Worm (Caenorhabditis elegans) whole organism, L4 larva: ENCODE results near the gene T25E4.2.

Source experiments
- D1046.2 ChIP-seq: fragments of 200-800 bp; sonication (Bioruptor generic); IDR thresholded peaks from 2 replicates; pipeline ENCODE4 v1.3.6; 2022; ENCODE audit warnings: missing genetic modification characterization, missing compliant biosample characterization
- F10B5.3 ChIP-seq: sonication (generic microtip); optimal IDR thresholded peaks from 2 replicates; lab custom pipeline; 2016; ENCODE audit warnings: mild to moderate bottlenecking, missing genetic modification characterization, missing compliant biosample characterization
- F44E2.7 ChIP-seq: fragments of 200-800 bp; sonication (Bioruptor generic); IDR thresholded peaks from 2 replicates; pipeline ENCODE4 v2.1.2; 2022; ENCODE audit warnings: missing genetic modification characterization, missing compliant biosample characterization
- aly-2 ChIP-seq: sonication (generic microtip); optimal IDR thresholded peaks from 2 replicates; lab custom pipeline; 2018; ENCODE audit warnings: missing biosample characterization, missing genetic modification characterization
- ceh-82 ChIP-seq: sonication (generic microtip); optimal IDR thresholded peaks from 2 replicates; lab custom pipeline; 2017; ENCODE audit warnings: missing biosample characterization, missing genetic modification characterization
- cey-2 ChIP-seq: sonication (generic microtip); optimal IDR thresholded peaks from 3 replicates; lab custom pipeline; 2017; ENCODE audit warnings: missing genetic modification characterization, mild to moderate bottlenecking, missing compliant biosample characterization, antibody characterized with exemption, borderline replicate concordance; ENCODE audit not compliant: insufficient read depth
- ctbp-1 ChIP-seq: fragments of 200-800 bp; sonication (Bioruptor generic); IDR thresholded peaks from 2 replicates; pipeline ENCODE4 v1.3.6; 2022; ENCODE audit warnings: missing genetic modification reagents, missing genetic modification characterization, missing compliant biosample characterization
- daf-16 ChIP-seq, 3 experiments: sonication (generic microtip); optimal IDR thresholded peaks; 2 replicates each; lab custom pipeline; 2016 to 2017; ENCODE audit warnings: missing genetic modification characterization in 3 of 3, missing genetic modification reagents in 3 of 3, mild to moderate bottlenecking in 2 of 3, missing compliant biosample characterization in 2 of 3, missing biosample characterization in 1 of 3, moderate library complexity in 1 of 3
- dmd-6 ChIP-seq: fragments of 200-800 bp; sonication (Bioruptor generic); IDR thresholded peaks from 2 replicates; pipeline ENCODE4 v1.3.6; 2022; ENCODE audit warnings: missing genetic modification reagents, missing genetic modification characterization, missing compliant biosample characterization
- dmd-9 ChIP-seq: fragments of 200-800 bp; sonication (Bioruptor generic); IDR thresholded peaks from 2 replicates; pipeline ENCODE4 v1.3.6; 2022; ENCODE audit warnings: missing genetic modification reagents, missing genetic modification characterization, missing compliant biosample characterization
- dpl-1 ChIP-seq: fragments of 150-350 bp; optimal IDR thresholded peaks from 2 replicates; lab custom pipeline; 2014; ENCODE audit warnings: missing biosample characterization, missing genetic modification reagents, missing genetic modification characterization
- duxl-1 ChIP-seq: sonication (generic microtip); optimal IDR thresholded peaks from 2 replicates; lab custom pipeline; 2016; ENCODE audit warnings: mild to moderate bottlenecking, missing genetic modification characterization, moderate library complexity, missing compliant biosample characterization; ENCODE audit not compliant: poor library complexity
- dve-1 ChIP-seq: sonication (generic microtip); optimal IDR thresholded peaks from 2 replicates; lab custom pipeline; 2017; ENCODE audit warnings: antibody characterized with exemption, mild to moderate bottlenecking, missing genetic modification characterization, missing compliant biosample characterization; ENCODE audit not compliant: insufficient read depth
- fos-1 ChIP-seq: fragments of 150-350 bp; optimal IDR thresholded peaks from 2 replicates; lab custom pipeline; 2014; ENCODE audit warnings: missing biosample characterization, missing genetic modification characterization
- gei-8 ChIP-seq: fragments of 200-800 bp; sonication (Bioruptor generic); optimal IDR thresholded peaks from 2 replicates; lab custom pipeline; 2018; ENCODE audit warnings: mild to moderate bottlenecking, missing genetic modification characterization, missing compliant biosample characterization
- hlh-11 ChIP-seq: fragments of 200-800 bp; sonication (Bioruptor generic); optimal IDR thresholded peaks from 2 replicates; lab custom pipeline; 2018; ENCODE audit warnings: mild to moderate bottlenecking, missing genetic modification characterization, missing compliant biosample characterization
- hlh-30 ChIP-seq: sonication (generic microtip); optimal IDR thresholded peaks from 2 replicates; lab custom pipeline; 2017; ENCODE audit warnings: antibody characterized with exemption, mild to moderate bottlenecking, missing genetic modification characterization, missing compliant biosample characterization; ENCODE audit not compliant: insufficient read depth
- jun-1 ChIP-seq: fragments of 150-350 bp; optimal IDR thresholded peaks from 2 replicates; lab custom pipeline; 2014; ENCODE audit warnings: missing biosample characterization, missing genetic modification reagents, missing genetic modification characterization
- lin-1 ChIP-seq: fragments of 200-800 bp; sonication (Bioruptor generic); IDR thresholded peaks from 2 replicates; pipeline ENCODE4 v1.3.6; 2022; ENCODE audit warnings: missing genetic modification reagents, missing genetic modification characterization, missing compliant biosample characterization
- lin-13 ChIP-seq: fragments of 150-350 bp; optimal IDR thresholded peaks from 2 replicates; lab custom pipeline; 2014; ENCODE audit warnings: missing biosample characterization, missing genetic modification reagents, missing genetic modification characterization
- lsy-2 ChIP-seq, 2 experiments: fragments of 150-350 bp in 1 of 2; sonication (generic microtip) in 1 of 2; optimal IDR thresholded peaks; 2 replicates each; lab custom pipeline; 2014 to 2017; ENCODE audit warnings: missing biosample characterization in 2 of 2, missing genetic modification characterization in 2 of 2
- madf-5 ChIP-seq, 2 experiments: fragments of 200-800 bp; sonication (Bioruptor generic); IDR thresholded peaks; 2 replicates each; pipeline ENCODE4 v1.3.6; 2022; ENCODE audit warnings: missing compliant biosample characterization in 2 of 2, missing genetic modification characterization in 2 of 2
- madf-9 ChIP-seq: fragments of 200-800 bp; sonication (Bioruptor generic); conservative IDR thresholded peaks from 2 replicates; pipeline ENCODE4 v1.3.6; 2022; ENCODE audit warnings: missing genetic modification reagents, missing genetic modification characterization, missing compliant biosample characterization
- mdl-1 ChIP-seq, 2 experiments: fragments of 150-350 bp in 1 of 2; sonication (generic microtip) in 1 of 2; optimal IDR thresholded peaks; 2 replicates each; lab custom pipeline; 2014 to 2017; ENCODE audit warnings: missing biosample characterization in 2 of 2, missing genetic modification characterization in 2 of 2
- mep-1 ChIP-seq: fragments of 150-350 bp; sonication (generic microtip); optimal IDR thresholded peaks from 3 replicates; lab custom pipeline; 2014; ENCODE audit warnings: missing biosample characterization, missing genetic modification characterization
- mxl-2 ChIP-seq: fragments of 200-800 bp; sonication (Bioruptor generic); conservative IDR thresholded peaks from 2 replicates; pipeline ENCODE4 v1.3.6; 2022; ENCODE audit warnings: missing genetic modification reagents, missing genetic modification characterization, missing compliant biosample characterization
- nhr-10 ChIP-seq: fragments of 150-350 bp; optimal IDR thresholded peaks from 2 replicates; lab custom pipeline; 2014; ENCODE audit warnings: missing biosample characterization, missing genetic modification characterization
- nhr-28 ChIP-seq: fragments of 150-350 bp; optimal IDR thresholded peaks from 2 replicates; lab custom pipeline; 2014; ENCODE audit warnings: missing biosample characterization, missing genetic modification characterization
- nhr-41 ChIP-seq: fragments of 200-800 bp; sonication (Bioruptor generic); IDR thresholded peaks from 2 replicates; pipeline ENCODE4 v1.3.6; 2022; ENCODE audit warnings: missing genetic modification reagents, missing genetic modification characterization, missing compliant biosample characterization
- nhr-48 ChIP-seq: sonication (generic microtip); optimal IDR thresholded peaks from 2 replicates; lab custom pipeline; 2016; ENCODE audit warnings: mild to moderate bottlenecking, missing genetic modification characterization, missing compliant biosample characterization
- nhr-77 ChIP-seq: fragments of 150-350 bp; optimal IDR thresholded peaks from 2 replicates; lab custom pipeline; 2014; ENCODE audit warnings: missing biosample characterization, missing genetic modification characterization
- pqm-1 ChIP-seq: sonication (generic microtip); optimal IDR thresholded peaks from 2 replicates; lab custom pipeline; 2017; ENCODE audit warnings: missing biosample characterization, missing genetic modification characterization
- rbr-2 ChIP-seq: sonication (generic microtip); optimal IDR thresholded peaks from 2 replicates; lab custom pipeline; 2016; ENCODE audit warnings: missing genotype, missing genetic modification characterization, missing compliant biosample characterization
- set-16 ChIP-seq: fragments of 200-800 bp; sonication (Bioruptor generic); IDR thresholded peaks from 2 replicates; pipeline ENCODE4 v1.3.6; 2022; ENCODE audit warnings: missing genetic modification reagents, missing genetic modification characterization, missing compliant biosample characterization
- skn-1 ChIP-seq: fragments of 150-350 bp; optimal IDR thresholded peaks from 2 replicates; lab custom pipeline; 2014; ENCODE audit warnings: missing biosample characterization, missing genetic modification characterization
- unc-130 ChIP-seq: sonication (generic microtip); optimal IDR thresholded peaks from 2 replicates; lab custom pipeline; 2016; ENCODE audit warnings: missing genetic modification reagents, missing genetic modification characterization, missing compliant biosample characterization
- vab-7 ChIP-seq: fragments of 200-800 bp; sonication (Bioruptor generic); IDR thresholded peaks from 2 replicates; pipeline ENCODE4 v1.3.6; 2022; ENCODE audit warnings: missing genetic modification reagents, missing genetic modification characterization, missing compliant biosample characterization

Gene T25E4.2

DNA sequence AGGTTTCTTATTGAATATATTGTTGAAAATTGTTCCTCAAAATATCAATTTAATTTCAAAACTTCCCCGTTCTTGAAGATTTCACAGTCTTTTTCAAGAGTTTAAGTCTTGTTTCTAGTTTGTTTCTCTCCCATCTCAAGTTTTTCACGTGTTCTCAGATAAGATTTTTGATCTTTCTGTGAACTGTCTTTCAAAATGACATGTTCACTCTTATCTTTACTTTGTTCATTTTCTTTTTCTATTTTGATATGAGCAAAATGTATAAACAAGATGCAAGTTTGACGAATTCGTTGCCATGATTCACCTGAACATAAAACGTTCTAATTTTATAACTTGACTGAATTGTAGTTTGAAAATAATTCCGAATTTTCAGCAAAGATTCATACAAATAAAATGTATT is 27.4 kb downstream of the T25E4.2 start:
- TF ChIP-seq dmd-6 (GFP tag; lab: Robert Waterston, UW) = peak; percentile 85
- TF ChIP-seq nhr-10 (tag; lab: Kevin White, UChicago) = no peak
- peak; percentile 19 for TF ChIP-seq dve-1 (tag; lab: Kevin White, UChicago)
- TF ChIP-seq duxl-1 = no peak
- TF ChIP-seq daf-16 (GFP tag; optimal IDR thresholded peaks at IDR 0.05; lab: Kevin White, UChicago) = no peak
- peak; percentile 51 for TF ChIP-seq daf-16 (tag; optimal IDR thresholded peaks at IDR 0.05; lab: Kevin White, UChicago)
- no peak for TF ChIP-seq lsy-2 (tag; optimal IDR thresholded peaks at IDR 0.05; lab: Kevin White, UChicago)
- no peak for TF ChIP-seq dpl-1 (GFP tag; lab: Kevin White, UChicago)
- TF ChIP-seq set-16 (GFP tag; lab: Robert Waterston, UW) = no peak
- no peak for TF ChIP-seq ceh-82 (tag; lab: Kevin White, UChicago)
- no peak for TF ChIP-seq dmd-9
- no peak for TF ChIP-seq lin-1 (GFP tag; lab: Robert Waterston, UW)
- TF ChIP-seq nhr-41 = no peak
- TF ChIP-seq F10B5.3 (tag; lab: Kevin White, UChicago) = no peak
- TF ChIP-seq mxl-2 (GFP tag; lab: Robert Waterston, UW) = no peak
- TF ChIP-seq jun-1 (tag; lab: Kevin White, UChicago) = no peak
- no peak for TF ChIP-seq aly-2 (tag; lab: Kevin White, UChicago)
- no peak for TF ChIP-seq F44E2.7 (GFP tag; lab: Robert Waterston, UW)
- TF ChIP-seq mep-1 (tag; lab: Kevin White, UChicago) = no peak

DNA sequence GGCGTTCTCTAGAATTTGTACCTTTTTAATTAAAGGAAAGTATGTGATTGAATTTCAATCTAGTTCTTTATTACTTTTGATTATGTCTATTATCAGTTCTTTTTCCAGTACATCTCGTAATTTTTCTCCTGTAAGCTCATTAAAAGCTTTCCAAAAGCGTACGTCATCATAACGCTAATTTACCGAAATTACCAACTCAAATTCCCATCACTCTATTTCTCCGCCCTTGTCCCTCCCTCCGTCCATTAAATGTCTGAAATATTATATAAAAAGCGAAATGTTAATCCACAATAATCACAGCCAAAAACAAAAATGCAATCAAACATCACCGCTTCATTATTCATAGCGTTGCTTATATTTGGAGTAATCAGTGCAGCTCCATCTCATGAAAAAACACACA is 27.9 kb downstream of the T25E4.2 start, which contains the start of gene ins-12:
Gene ins-12 (plus strand): TSS at position 301 of the 400 bp plus-strand sequence.
- TF ChIP-seq F44E2.7 (GFP tag; lab: Robert Waterston, UW) (no peak), unc-130 (GFP tag; lab: Kevin White, UChicago) (no peak), cey-2 (no peak), nhr-48 (tag; lab: Kevin White, UChicago) (no peak), D1046.2 (GFP tag; lab: Robert Waterston, UW) (no peak), vab-7 (GFP tag; lab: Robert Waterston, UW) (no peak), skn-1 (tag; lab: Kevin White, UChicago) (no peak), gei-8 (GFP tag; lab: Kevin White, UChicago) (no peak), duxl-1 (no peak), F10B5.3 (tag; lab: Kevin White, UChicago) (no peak), madf-5 (GFP tag; IDR thresholded peaks at IDR 0.05; lab: Robert Waterston, UW) (no peak), pqm-1 (tag; lab: Kevin White, UChicago) (no peak), aly-2 (tag; lab: Kevin White, UChicago) (no peak)

DNA sequence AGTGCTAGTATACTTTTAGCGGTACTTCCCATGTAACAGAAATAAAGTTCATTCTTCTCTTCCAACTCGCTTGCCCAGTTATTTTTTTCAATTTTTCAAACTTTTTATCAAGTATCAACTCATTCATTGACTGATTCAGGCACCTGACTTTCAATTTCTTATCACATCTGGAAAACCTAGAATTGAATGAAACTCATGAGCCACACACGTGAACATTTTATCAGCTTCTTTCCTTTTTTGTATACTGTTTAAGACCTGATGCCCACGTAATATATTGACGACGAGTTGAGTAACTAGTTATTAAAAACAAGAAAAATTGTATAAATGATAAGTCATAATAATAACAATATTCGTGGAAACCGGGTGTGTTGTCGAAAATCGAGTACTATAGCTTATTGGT is 28.7 kb downstream of the T25E4.2 start:
- TF ChIP-seq pqm-1 (tag; lab: Kevin White, UChicago) (peak; percentile 52), lin-1 (GFP tag; lab: Robert Waterston, UW) (no peak), dve-1 (tag; lab: Kevin White, UChicago) (peak; percentile 71), lin-13 (GFP tag; lab: Kevin White, UChicago) (no peak), mdl-1 (tag; optimal IDR thresholded peaks at IDR 0.05; lab: Kevin White, UChicago) (peak in 1 of 2 experiments; percentile 23), hlh-11 (tag; lab: Kevin White, UChicago) (peak; percentile 60), mxl-2 (GFP tag; lab: Robert Waterston, UW) (peak; percentile 47; the same call in 1 of the 2 replicates), rbr-2 (tag; lab: Kevin White, UChicago) (no peak), daf-16 (GFP tag; optimal IDR thresholded peaks at IDR 0.05; lab: Kevin White, UChicago) (no peak), daf-16 (tag; optimal IDR thresholded peaks at IDR 0.05; lab: Kevin White, UChicago) (peak; percentile 90), dmd-6 (GFP tag; lab: Robert Waterston, UW) (peak; percentile 53), nhr-28 (tag; lab: Kevin White, UChicago) (peak; percentile 44), madf-9 (GFP tag; lab: Robert Waterston, UW) (no peak), ctbp-1 (GFP tag; lab: Robert Waterston, UW) (no peak), fos-1 (tag; lab: Kevin White, UChicago) (no peak), hlh-30 (tag; lab: Kevin White, UChicago) (peak; percentile 69), nhr-77 (tag; lab: Kevin White, UChicago) (no peak)
